Fruit fly (Drosophila melanogaster) whole organism, embryonic: ENCODE data around the gene BtbVII.

ENCODE experiments used
- Ada2b ChIP-seq: fragments of 200-800 bp; sonication (Bioruptor generic); IDR thresholded peaks from 2 replicates; pipeline ENCODE4 v1.3.6; 2022; ENCODE audit warnings: missing biosample characterization, missing genetic modification characterization
- Awh ChIP-seq: fragments of 200-800 bp; sonication (Bioruptor generic); IDR thresholded peaks from 2 replicates; pipeline ENCODE4, ENCODE4 v1.3.6; 2022; ENCODE audit warnings: missing biosample characterization, missing genetic modification characterization
- CG1024 ChIP-seq: fragments of 200-800 bp; sonication (Bioruptor generic); IDR thresholded peaks from 2 replicates; pipeline ENCODE4 v1.3.6; 2022; ENCODE audit warnings: missing biosample characterization, missing genetic modification characterization
- CG11085 ChIP-seq: fragments of 200-800 bp; sonication (Bioruptor generic); IDR thresholded peaks from 2 replicates; pipeline ENCODE4 v1.3.6; 2022; ENCODE audit warnings: missing biosample characterization, missing genetic modification characterization
- CG11504 ChIP-seq: fragments of 200-800 bp; sonication (Bioruptor generic); optimal IDR thresholded peaks from 3 replicates; lab custom pipeline; 2019; ENCODE audit warnings: missing biosample characterization, mild to moderate bottlenecking, missing genetic modification characterization, moderate library complexity
- CG12155 ChIP-seq: fragments of 200-800 bp; sonication (Bioruptor generic); optimal IDR thresholded peaks from 3 replicates; lab custom pipeline; 2016; ENCODE audit warnings: missing biosample characterization, missing genetic modification characterization
- CG12659 ChIP-seq: fragments of 200-800 bp; sonication (Bioruptor generic); optimal IDR thresholded peaks from 3 replicates; lab custom pipeline; 2017; ENCODE audit warnings: mild to moderate bottlenecking, missing biosample characterization, missing genetic modification reagents, missing genetic modification characterization
- CG14965 ChIP-seq: fragments of 200-800 bp; sonication (Bioruptor generic); optimal IDR thresholded peaks from 2 replicates; lab custom pipeline; 2016; ENCODE audit warnings: missing biosample characterization, missing genetic modification characterization, borderline replicate concordance
- CG15073 ChIP-seq: fragments of 200-800 bp; sonication (Bioruptor generic); optimal IDR thresholded peaks from 2 replicates; lab custom pipeline; 2016; ENCODE audit warnings: missing biosample characterization, missing genetic modification characterization
- CG17568 ChIP-seq: fragments of 200-800 bp; sonication (Bioruptor generic); optimal IDR thresholded peaks from 2 replicates; lab custom pipeline; 2018; ENCODE audit warnings: missing biosample characterization, mild to moderate bottlenecking, missing genetic modification characterization, moderate library complexity
- CG17612 ChIP-seq: fragments of 200-800 bp; sonication (Bioruptor generic); IDR thresholded peaks from 2 replicates; pipeline ENCODE4 v1.3.6; 2022; ENCODE audit warnings: missing biosample characterization, missing genetic modification characterization
- CG1832 ChIP-seq: fragments of 200-800 bp; sonication (Bioruptor generic); optimal IDR thresholded peaks from 2 replicates; lab custom pipeline; 2017; ENCODE audit warnings: missing biosample characterization, mild to moderate bottlenecking, missing genetic modification characterization, inconsistent platforms
- CG2120 ChIP-seq: fragments of 200-800 bp; sonication (Bioruptor generic); optimal IDR thresholded peaks from 3 replicates; lab custom pipeline; 2016; ENCODE audit warnings: missing biosample characterization, missing genetic modification characterization
- CG2202 ChIP-seq: fragments of 200-800 bp; sonication (Bioruptor generic); optimal IDR thresholded peaks from 2 replicates; lab custom pipeline; 2018; ENCODE audit warnings: missing biosample characterization, mild to moderate bottlenecking, missing genetic modification characterization
- CG2678 ChIP-seq: fragments of 200-800 bp; sonication (Bioruptor generic); optimal IDR thresholded peaks from 3 replicates; lab custom pipeline; 2019; ENCODE audit warnings: missing biosample characterization, mild to moderate bottlenecking, missing genetic modification characterization, moderate library complexity
- CG30020 ChIP-seq: fragments of 200-800 bp; optimal IDR thresholded peaks from 2 replicates; lab custom pipeline; 2019; ENCODE audit warnings: missing biosample characterization, mild to moderate bottlenecking, missing genetic modification characterization, moderate library complexity
- CG30431 ChIP-seq: fragments of 200-800 bp; sonication (Bioruptor generic); optimal IDR thresholded peaks from 2 replicates; lab custom pipeline; 2017; ENCODE audit warnings: missing biosample characterization, missing genetic modification characterization
- CG3847 ChIP-seq: fragments of 200-800 bp; sonication (Bioruptor generic); IDR thresholded peaks from 2 replicates; pipeline ENCODE4 v1.3.6; 2022; ENCODE audit warnings: missing biosample characterization, missing genetic modification characterization
- CG43689 ChIP-seq: fragments of 200-800 bp; sonication (Bioruptor generic); IDR thresholded peaks from 2 replicates; pipeline ENCODE4 v1.3.6; 2022; ENCODE audit warnings: missing biosample characterization, missing genetic modification characterization
- CG4617 ChIP-seq: fragments of 200-800 bp; sonication (Bioruptor generic); optimal IDR thresholded peaks from 3 replicates; lab custom pipeline; 2016; ENCODE audit warnings: missing biosample characterization, missing genetic modification characterization, borderline replicate concordance
- CG6791 ChIP-seq: fragments of 200-800 bp; sonication (Bioruptor generic); IDR thresholded peaks from 3 replicates; pipeline ENCODE4 v1.3.6; 2022; ENCODE audit warnings: missing biosample characterization, missing genetic modification characterization; ENCODE audit not compliant: partially characterized antibody
- CG7556 ChIP-seq: fragments of 200-800 bp; sonication (Bioruptor generic); optimal IDR thresholded peaks from 2 replicates; lab custom pipeline; 2017; ENCODE audit warnings: missing biosample characterization, mild to moderate bottlenecking, missing genetic modification characterization
- CG8388 ChIP-seq: fragments of 200-800 bp; sonication (Bioruptor generic); optimal IDR thresholded peaks from 2 replicates; lab custom pipeline; 2019; ENCODE audit warnings: missing biosample characterization, mild to moderate bottlenecking, missing genetic modification characterization, moderate library complexity
- CG8924 ChIP-seq: fragments of 200-800 bp; optimal IDR thresholded peaks from 3 replicates; lab custom pipeline; 2019; ENCODE audit warnings: missing biosample characterization, mild to moderate bottlenecking, missing genetic modification characterization, moderate library complexity
- CkIIα-i1 ChIP-seq: fragments of 200-800 bp; sonication (Bioruptor generic); IDR thresholded peaks from 2 replicates; pipeline ENCODE4 v1.3.6; 2022; ENCODE audit warnings: missing biosample characterization, missing genetic modification characterization
- HLH3B ChIP-seq: fragments of 200-800 bp; sonication (Bioruptor generic); IDR thresholded peaks from 2 replicates; pipeline ENCODE4 v1.3.6; 2022; ENCODE audit warnings: missing biosample characterization, missing genetic modification characterization
- HLH4C ChIP-seq: fragments of 200-800 bp; sonication (Bioruptor generic); IDR thresholded peaks from 3 replicates; pipeline ENCODE4 v1.3.6; 2022; ENCODE audit warnings: missing biosample characterization, missing genetic modification characterization; ENCODE audit not compliant: partially characterized antibody
- Hmx ChIP-seq: fragments of 200-800 bp; sonication (Bioruptor generic); optimal IDR thresholded peaks from 2 replicates; lab custom pipeline; 2016; ENCODE audit warnings: missing biosample characterization, missing genetic modification characterization
- Ptx1 ChIP-seq: fragments of 200-800 bp; sonication (Bioruptor generic); IDR thresholded peaks from 2 replicates; pipeline ENCODE4 v1.3.6; 2022; ENCODE audit warnings: missing biosample characterization, missing genetic modification characterization
- Spps ChIP-seq: fragments of 200-800 bp; sonication (Bioruptor generic); optimal IDR thresholded peaks from 2 replicates; lab custom pipeline; 2018; ENCODE audit warnings: missing biosample characterization, mild to moderate bottlenecking, missing genetic modification characterization
- Ssrp ChIP-seq: fragments of 200-800 bp; sonication (Bioruptor generic); optimal IDR thresholded peaks from 2 replicates; lab custom pipeline; 2018; ENCODE audit warnings: missing biosample characterization, mild to moderate bottlenecking, missing genetic modification characterization, moderate library complexity
- Taf1 ChIP-seq: fragments of 200-800 bp; sonication (Bioruptor generic); IDR thresholded peaks from 2 replicates; pipeline ENCODE4 v1.3.6; 2022; ENCODE audit warnings: missing biosample characterization, missing genetic modification characterization
- aop ChIP-seq: fragments of 200-800 bp; sonication (Bioruptor generic); IDR thresholded peaks from 2 replicates; pipeline ENCODE4 v1.3.6; 2022; ENCODE audit warnings: missing biosample characterization, missing genetic modification characterization
- bab2 ChIP-seq: fragments of 200-800 bp; sonication (Bioruptor generic); optimal IDR thresholded peaks from 2 replicates; lab custom pipeline; 2016; ENCODE audit warnings: missing biosample characterization, missing genetic modification characterization
- bowl ChIP-seq: fragments of 200-800 bp; sonication (Bioruptor generic); IDR thresholded peaks from 2 replicates; pipeline ENCODE4 v1.3.6; 2022; ENCODE audit warnings: missing biosample characterization, missing genetic modification characterization
- ci ChIP-seq: fragments of 200-800 bp; sonication (Bioruptor generic); IDR thresholded peaks from 3 replicates; pipeline ENCODE4 v1.3.6; 2022; ENCODE audit warnings: missing biosample characterization, missing genetic modification characterization
- dm ChIP-seq: fragments of 200-800 bp; sonication (Bioruptor generic); optimal IDR thresholded peaks from 3 replicates; lab custom pipeline; 2016; ENCODE audit warnings: missing biosample characterization, missing genetic modification characterization
- ems ChIP-seq: fragments of 200-800 bp; sonication (Bioruptor generic); optimal IDR thresholded peaks from 3 replicates; lab custom pipeline; 2016; ENCODE audit warnings: missing biosample characterization, missing genetic modification characterization
- ewg ChIP-seq: fragments of 200-800 bp; sonication (Bioruptor generic); optimal IDR thresholded peaks from 3 replicates; lab custom pipeline; 2017; ENCODE audit warnings: mild to moderate bottlenecking, missing biosample characterization, missing genetic modification reagents, missing genetic modification characterization
- gfzf ChIP-seq: fragments of 200-800 bp; sonication (Bioruptor generic); optimal IDR thresholded peaks from 2 replicates; lab custom pipeline; 2016; ENCODE audit warnings: missing biosample characterization, mild to moderate bottlenecking, missing genetic modification characterization, moderate library complexity
- insv ChIP-seq, 2 experiments: fragments of 200-800 bp; sonication (Bioruptor generic); optimal IDR thresholded peaks; 3 replicates each; lab custom pipeline; 2016 to 2018; ENCODE audit warnings: missing biosample characterization in 2 of 2, missing genetic modification characterization in 2 of 2
- jigr1 ChIP-seq: fragments of 200-800 bp; sonication (Bioruptor generic); IDR thresholded peaks from 3 replicates; pipeline ENCODE4 v1.3.6; 2022; ENCODE audit warnings: missing biosample characterization, missing genetic modification characterization
- lola ChIP-seq, 3 experiments: fragments of >200 bp in 2 of 3; fragments of 200-800 bp in 1 of 3; sonication (Bioruptor generic) in 1 of 3; optimal IDR thresholded peaks; 2 replicates each; lab custom pipeline; 2017 to 2019; ENCODE audit warnings: missing biosample characterization in 3 of 3, missing genetic modification characterization in 3 of 3, mild to moderate bottlenecking in 1 of 3, moderate library complexity in 1 of 3
- otp ChIP-seq: fragments of 200-800 bp; sonication (Bioruptor generic); IDR thresholded peaks from 3 replicates; pipeline ENCODE4, ENCODE4 v1.3.6; 2022; ENCODE audit warnings: missing biosample characterization, missing genetic modification characterization
- repo ChIP-seq: fragments of 200-800 bp; sonication (Bioruptor generic); optimal IDR thresholded peaks from 2 replicates; lab custom pipeline; 2016; ENCODE audit warnings: missing biosample characterization, missing genetic modification characterization
- unpg ChIP-seq: fragments of 200-800 bp; sonication (Bioruptor generic); optimal IDR thresholded peaks from 3 replicates; lab custom pipeline; 2018; ENCODE audit warnings: missing biosample characterization, mild to moderate bottlenecking, missing genetic modification characterization, moderate library complexity
- vnd ChIP-seq: fragments of 200-800 bp; sonication (Bioruptor generic); IDR thresholded peaks from 3 replicates; pipeline ENCODE4 v1.3.6; 2022; ENCODE audit warnings: missing biosample characterization, missing genetic modification characterization; ENCODE audit not compliant: partially characterized antibody

Gene BtbVII

dm6 chr3L:3197464-3197863 is 49.0 kb downstream of the BtbVII start, which contains the start of gene CG14966 (continued):
- TF ChIP-seq CG11085 (GFP tag; lab: Robert Waterston, UW) (no peak), insv (GFP tag; optimal IDR thresholded peaks at IDR 0.05; lab: Kevin White, UChicago) (no peak), CG15073 (no peak), Taf1 (GFP tag; lab: Robert Waterston, UW) (no peak), CG1024 (GFP tag; lab: Robert Waterston, UW) (no peak), CG6791 (GFP tag; lab: Robert Waterston, UW) (peak; percentile 91), ems (no peak), CG3847 (GFP tag; lab: Robert Waterston, UW) (peak; percentile 44), ci (GFP tag; lab: Robert Waterston, UW) (peak; percentile 50; the same call in 1 of the 3 replicates), Ptx1 (GFP tag; lab: Robert Waterston, UW) (peak; percentile 23; the same call in 1 of the 2 replicates), CG12659 (GFP tag; lab: Kevin White, UChicago) (peak; percentile 62), CG17612 (GFP tag; lab: Robert Waterston, UW) (no peak), CG8388 (no peak), bab2 (GFP tag; lab: Kevin White, UChicago) (peak; percentile 10), dm (GFP tag; lab: Kevin White, UChicago) (no peak), CG30020 (tag; lab: Kevin White, UChicago) (peak; percentile 42), Ssrp (tag; lab: Kevin White, UChicago) (no peak), aop (GFP tag; lab: Robert Waterston, UW) (no peak), CG7556 (no peak), CG2678 (tag; lab: Kevin White, UChicago) (peak; percentile 4), unpg (peak; percentile 4), bowl (GFP tag; lab: Robert Waterston, UW) (no peak)
- TF ChIP-seq, all 482 proteins: peak for 176

DNA sequence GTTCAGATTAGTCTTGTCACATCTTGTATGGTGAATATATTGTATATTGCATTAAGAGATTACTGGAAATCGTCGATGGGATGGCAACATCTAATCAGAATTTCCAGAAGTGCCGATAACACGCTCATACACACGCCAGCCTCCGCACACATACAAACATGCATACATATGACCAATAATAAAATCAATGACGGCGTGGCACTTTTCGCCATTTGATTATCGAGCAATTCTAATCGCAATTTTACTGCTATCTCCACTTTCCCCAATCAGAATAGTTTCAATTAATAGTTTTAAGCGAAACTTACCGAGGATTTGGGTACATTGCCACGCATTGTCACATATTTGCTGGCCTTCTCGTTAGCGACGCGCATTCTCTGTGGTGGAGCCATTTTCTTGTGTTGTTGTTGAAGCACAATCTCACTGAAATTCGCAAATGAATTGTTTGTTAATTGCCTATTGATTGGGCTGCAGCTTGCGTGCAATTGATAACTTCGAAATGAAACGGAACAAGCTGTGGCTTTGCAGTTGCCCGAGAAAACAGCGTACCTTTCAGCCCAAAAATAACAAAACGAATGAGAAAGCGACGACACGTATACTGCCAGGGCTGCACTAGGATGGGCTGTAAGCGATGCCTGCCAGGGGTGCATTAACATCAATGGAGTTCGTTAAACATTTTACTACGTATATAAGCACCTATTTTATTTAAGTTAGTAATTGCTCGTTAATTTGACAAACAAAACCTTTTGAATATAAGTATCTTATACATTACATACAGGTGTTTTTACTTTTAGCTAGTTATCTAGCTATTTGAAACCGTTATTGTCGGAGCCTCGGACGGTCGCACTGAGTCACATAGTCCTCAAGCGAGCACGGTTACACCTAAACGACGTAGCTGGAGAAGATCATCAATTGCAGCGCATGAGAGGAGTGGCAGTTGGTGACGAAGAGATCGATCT is 50.3 kb downstream of the BtbVII start, which contains the start of the genes CG32276 and gry:
Gene CG32276 (minus strand): TSS at position 601 of the 956 bp plus-strand sequence.
Gene gry (plus strand): TSS at position 644 of the 956 bp plus-strand sequence.
- TF ChIP-seq Hmx (GFP tag; lab: Kevin White, UChicago) (no peak), lola (GFP tag; optimal IDR thresholded peaks at IDR 0.05; lab: Kevin White, UChicago) (peak in 1 of 3 experiments; percentile 71), otp (GFP tag; lab: Robert Waterston, UW) (peak; percentile 54; the same call in 1 of the 3 replicates), Ada2b (GFP tag; lab: Robert Waterston, UW) (peak; percentile 72), HLH3B (GFP tag; lab: Robert Waterston, UW) (peak; percentile 54), HLH4C (GFP tag; lab: Robert Waterston, UW) (no peak; the same call in 2 of the 3 replicates), CG1024 (GFP tag; lab: Robert Waterston, UW) (peak; percentile 46; the same call in 1 of the 2 replicates), vnd (GFP tag; lab: Robert Waterston, UW) (no peak), Awh (GFP tag; lab: Robert Waterston, UW) (no peak), CG30431 (GFP tag; lab: Kevin White, UChicago) (peak; percentile 9), CG2120 (GFP tag; lab: Kevin White, UChicago) (peak; percentile 90), ems (peak; percentile 83), CG43689 (no peak), CG4617 (peak; percentile 86), repo (GFP tag; lab: Kevin White, UChicago) (peak; percentile 57), Spps (tag; lab: Kevin White, UChicago) (peak; percentile 57), CG17568 (GFP tag; lab: Kevin White, UChicago) (no peak), CG12155 (GFP tag; lab: Kevin White, UChicago) (peak; percentile 86), CG11504 (tag; lab: Kevin White, UChicago) (no peak), CG14965 (GFP tag; lab: Kevin White, UChicago) (no peak), CkIIα-i1 (no peak), CG8924 (peak; percentile 82), gfzf (GFP tag; lab: Kevin White, UChicago) (peak; percentile 94), CG1832 (GFP tag; lab: Kevin White, UChicago) (no peak), jigr1 (GFP tag; lab: Robert Waterston, UW) (no peak), CG2202 (tag; lab: Kevin White, UChicago) (peak; percentile 56), ewg (GFP tag; lab: Kevin White, UChicago) (peak; percentile 72)
